Worm (Caenorhabditis elegans) whole organism, early embryonic: ENCODE data around the gene C50F4.1.

Experiments
- B0310.2 ChIP-seq: sonication (generic microtip); optimal IDR thresholded peaks from 2 replicates; lab custom pipeline; 2016; ENCODE audit warnings: mild to moderate bottlenecking, missing genetic modification characterization, missing compliant biosample characterization
- F13C5.2 ChIP-seq: sonication (generic microtip); optimal IDR thresholded peaks from 2 replicates; lab custom pipeline; 2017; ENCODE audit warnings: mild to moderate bottlenecking, missing genetic modification characterization, inconsistent platforms, missing compliant biosample characterization
- aly-1 ChIP-seq: sonication (generic microtip); optimal IDR thresholded peaks from 2 replicates; lab custom pipeline; 2016; ENCODE audit warnings: missing genetic modification characterization, missing compliant biosample characterization
- ama-1 ChIP-seq: fragments of 150-350 bp; optimal IDR thresholded peaks from 2 replicates; lab custom pipeline; 2014
- ceh-13 ChIP-seq: fragments of 200-800 bp; sonication (Bioruptor generic); optimal IDR thresholded peaks from 2 replicates; lab custom pipeline; 2018; ENCODE audit warnings: mild to moderate bottlenecking, missing genetic modification characterization, missing compliant biosample characterization
- ceh-36 ChIP-seq: sonication (generic microtip); optimal IDR thresholded peaks from 2 replicates; lab custom pipeline; 2016; ENCODE audit warnings: missing genetic modification characterization, inconsistent platforms, missing compliant biosample characterization
- ets-7 ChIP-seq: sonication (generic microtip); optimal IDR thresholded peaks from 2 replicates; lab custom pipeline; 2016; ENCODE audit warnings: missing genotype, missing genetic modification characterization, missing compliant biosample characterization
- flt-1 ChIP-seq: fragments of 200-800 bp; sonication (Bioruptor generic); IDR thresholded peaks from 2 replicates; pipeline ENCODE4 v1.3.6; 2022; ENCODE audit warnings: missing genetic modification characterization, missing compliant biosample characterization
- hmbx-1 ChIP-seq: sonication (generic microtip); optimal IDR thresholded peaks from 2 replicates; lab custom pipeline; 2016; ENCODE audit warnings: mild to moderate bottlenecking, missing genetic modification characterization, missing compliant biosample characterization
- hmg-4 ChIP-seq: fragments of 200-800 bp; sonication (Bioruptor generic); optimal IDR thresholded peaks from 2 replicates; lab custom pipeline; 2018; ENCODE audit warnings: mild to moderate bottlenecking, missing genetic modification characterization, missing compliant biosample characterization
- hnd-1 ChIP-seq: sonication (generic microtip); optimal IDR thresholded peaks from 2 replicates; lab custom pipeline; 2016; ENCODE audit warnings: missing genetic modification characterization, missing compliant biosample characterization
- pes-1 ChIP-seq: fragments of 200-800 bp; sonication (Bioruptor generic); IDR thresholded peaks from 2 replicates; pipeline ENCODE4 v1.3.6; 2022; ENCODE audit warnings: missing genetic modification reagents, missing genetic modification characterization, missing compliant biosample characterization
- scrt-1 ChIP-seq: fragments of 200-800 bp; sonication (Bioruptor generic); IDR thresholded peaks from 2 replicates; pipeline ENCODE4 v1.3.6; 2022; ENCODE audit warnings: missing genetic modification characterization, missing compliant biosample characterization
- sea-1 ChIP-seq: fragments of 200-800 bp; sonication (Bioruptor generic); conservative IDR thresholded peaks from 2 replicates; pipeline ENCODE4 v1.3.6; 2022; ENCODE audit warnings: missing genetic modification characterization, missing compliant biosample characterization
- tbx-11 ChIP-seq: fragments of 200-800 bp; sonication (Bioruptor generic); IDR thresholded peaks from 2 replicates; pipeline ENCODE4 v1.3.6; 2022; ENCODE audit warnings: missing genetic modification characterization, missing compliant biosample characterization
- tbx-37 ChIP-seq: fragments of 200-800 bp; sonication (Bioruptor generic); conservative IDR thresholded peaks from 2 replicates; pipeline ENCODE4 v1.3.6; 2022; ENCODE audit warnings: missing genetic modification reagents, missing genetic modification characterization, missing compliant biosample characterization
- tra-4 ChIP-seq: sonication (generic microtip); optimal IDR thresholded peaks from 2 replicates; lab custom pipeline; 2017; ENCODE audit warnings: missing genetic modification characterization, missing compliant biosample characterization

C50F4.1 gene

DNA sequence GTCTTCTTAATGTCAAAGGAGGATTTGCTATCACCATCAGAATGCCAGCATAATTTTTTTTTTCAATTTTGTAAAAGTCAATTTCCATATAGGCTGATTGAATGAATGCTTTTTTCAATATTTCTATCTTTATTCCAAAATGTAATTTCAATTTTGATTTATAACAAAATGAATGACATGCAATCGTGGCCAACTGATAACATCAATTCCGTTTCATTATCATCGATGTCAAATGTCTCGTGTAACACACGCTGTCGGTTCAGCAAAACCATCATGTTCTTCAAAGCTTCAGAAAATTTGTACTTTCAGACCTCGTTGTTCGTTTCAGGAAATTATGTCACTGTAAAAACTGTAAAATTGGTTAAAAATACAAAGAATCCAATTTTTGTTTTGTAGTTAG is 19.7 kb upstream of the C50F4.1 start:
- TF ChIP-seq tbx-11 (GFP tag; lab: Robert Waterston, UW) (no peak), ama-1 (no peak), aly-1 (no peak), hmg-4 (no peak), tra-4 (no peak), tbx-37 (GFP tag; lab: Robert Waterston, UW) (no peak), hmbx-1 (no peak), hnd-1 (no peak)

ce11 chrV:9507742-9508141 is 18.9 kb upstream of the C50F4.1 start, which contains the start of gene acs-14:
TSS of gene acs-14 (plus strand) at chrV:9508132.
- TF ChIP-seq ets-7 (tag; lab: Kevin White, UChicago) (no peak), sea-1 (GFP tag; lab: Robert Waterston, UW) (no peak), ceh-36 (tag; lab: Kevin White, UChicago) (no peak), aly-1 (no peak), hmg-4 (no peak), scrt-1 (GFP tag; lab: Robert Waterston, UW) (no peak), tbx-37 (GFP tag; lab: Robert Waterston, UW) (no peak), flt-1 (GFP tag; lab: Robert Waterston, UW) (no peak), B0310.2 (no peak)

ce11 chrV:9509597-9509996 is 17.0 kb upstream of the C50F4.1 start:
- no peak for TF ChIP-seq tra-4
- no peak for TF ChIP-seq ama-1
- no peak for TF ChIP-seq aly-1
- no peak for TF ChIP-seq F13C5.2 (tag; lab: Kevin White, UChicago)
- TF ChIP-seq hnd-1, result no peak
- no peak for TF ChIP-seq scrt-1 (GFP tag; lab: Robert Waterston, UW)
- TF ChIP-seq flt-1 (GFP tag; lab: Robert Waterston, UW), result no peak
- TF ChIP-seq ceh-36 (tag; lab: Kevin White, UChicago), result no peak
- no peak for TF ChIP-seq sea-1 (GFP tag; lab: Robert Waterston, UW)
- TF ChIP-seq B0310.2, result no peak

- TF ChIP-seq scrt-1 (GFP tag; lab: Robert Waterston, UW), result no peak
- no peak for TF ChIP-seq flt-1 (GFP tag; lab: Robert Waterston, UW)
- no peak for TF ChIP-seq tra-4
- TF ChIP-seq B0310.2, result no peak
- TF ChIP-seq ceh-13, result no peak
- no peak for TF ChIP-seq tbx-37 (GFP tag; lab: Robert Waterston, UW)
- TF ChIP-seq ceh-36 (tag; lab: Kevin White, UChicago), result no peak
- no peak for TF ChIP-seq ets-7 (tag; lab: Kevin White, UChicago)
- TF ChIP-seq ama-1, result no peak
- no peak for TF ChIP-seq hnd-1
- TF ChIP-seq tbx-11 (GFP tag; lab: Robert Waterston, UW), result no peak
- TF ChIP-seq F13C5.2 (tag; lab: Kevin White, UChicago), result no peak
- no peak for TF ChIP-seq hmbx-1
- TF ChIP-seq sea-1 (GFP tag; lab: Robert Waterston, UW), result no peak
- TF ChIP-seq aly-1, result no peak
- TF ChIP-seq hmg-4, result no peak
- TF ChIP-seq pes-1 (GFP tag; lab: Robert Waterston, UW), result no peak
These were observed 13.0 kb upstream of the C50F4.1 start, which contains the start of gene eif-2Bdelta for ce11 chrV:9513590-9513989. TSS of gene eif-2Bdelta (plus strand) at chrV:9513824.

ce11 chrV:9516280-9516679 is 10.3 kb upstream of the C50F4.1 start:
- TF ChIP-seq hmbx-1 (no peak), F13C5.2 (tag; lab: Kevin White, UChicago) (no peak), tbx-37 (GFP tag; lab: Robert Waterston, UW) (no peak), hmg-4 (no peak), flt-1 (GFP tag; lab: Robert Waterston, UW) (no peak), ets-7 (tag; lab: Kevin White, UChicago) (no peak)

- TF ChIP-seq tra-4 (no peak), pes-1 (GFP tag; lab: Robert Waterston, UW) (no peak), ets-7 (tag; lab: Kevin White, UChicago) (no peak), tbx-11 (GFP tag; lab: Robert Waterston, UW) (no peak), ceh-13 (no peak), F13C5.2 (tag; lab: Kevin White, UChicago) (no peak), B0310.2 (no peak), tbx-37 (GFP tag; lab: Robert Waterston, UW) (no peak), flt-1 (GFP tag; lab: Robert Waterston, UW) (no peak), hmbx-1 (no peak), ama-1 (no peak)
These were observed 7.8 kb upstream of the C50F4.1 start, which contains the start of gene C50F4.8 for ce11 chrV:9518832-9519231. TSS of gene C50F4.8 (minus strand) at chrV:9518859.

DNA sequence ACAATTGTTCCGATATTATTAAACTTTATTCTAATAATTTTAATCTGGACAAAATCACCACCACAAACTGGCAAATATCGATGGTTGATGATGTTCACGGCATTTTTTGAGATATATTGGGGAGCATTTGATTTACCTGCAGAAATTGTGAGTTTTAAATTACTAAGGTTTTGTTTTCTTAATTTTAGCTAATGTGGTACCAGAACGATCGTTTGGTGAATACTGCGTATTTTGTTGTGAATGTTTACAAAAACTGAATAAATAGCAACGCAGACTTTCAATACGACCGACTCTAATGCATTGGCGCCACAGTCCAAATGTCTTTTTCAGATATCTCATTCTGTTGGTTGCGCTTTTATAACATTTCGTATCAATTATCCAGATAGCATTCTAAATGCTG is 4.9 kb upstream of the C50F4.1 start:
- TF ChIP-seq F13C5.2 (tag; lab: Kevin White, UChicago) (no peak), ama-1 (no peak), tbx-11 (GFP tag; lab: Robert Waterston, UW) (no peak), pes-1 (GFP tag; lab: Robert Waterston, UW) (no peak), B0310.2 (no peak), tra-4 (no peak), sea-1 (GFP tag; lab: Robert Waterston, UW) (no peak), scrt-1 (GFP tag; lab: Robert Waterston, UW) (no peak), hmg-4 (no peak), hmbx-1 (no peak), tbx-37 (GFP tag; lab: Robert Waterston, UW) (no peak), flt-1 (GFP tag; lab: Robert Waterston, UW) (no peak), aly-1 (no peak), ceh-13 (no peak), ets-7 (tag; lab: Kevin White, UChicago) (no peak), hnd-1 (no peak), ceh-36 (tag; lab: Kevin White, UChicago) (no peak)

- no peak for TF ChIP-seq ets-7 (tag; lab: Kevin White, UChicago)
- no peak for TF ChIP-seq B0310.2
These were observed 2.5 kb upstream of the C50F4.1 start, which contains the start of gene C50F4.9 for ce11 chrV:9524099-9524498. TSS of gene C50F4.9 (minus strand) at chrV:9524199.
